Worm (Caenorhabditis elegans): Measurements from ENCODE around the gene ZK1248.19.
"Not testable (repeated sequence)": the region's sequence is repeated elsewhere in the genome, so short reads cannot be mapped to it uniquely, and the experiment has no call there.

Gene ZK1248.19

ce11 chrII:5839227-5839626 is at the start of gene ZK1248.19:
Gene ZK1248.19 (minus strand): TSS chrII:5839414.
- TF ChIP-seq nfya-1 (tag; optimal IDR thresholded peaks at IDR 0.05) (peak; percentile 28), pax-1 (tag; optimal IDR thresholded peaks at IDR 0.05) (no peak)

- no peak for TF ChIP-seq pqm-1 (tag; optimal IDR thresholded peaks at IDR 0.05)
- TF ChIP-seq syd-9 (tag; optimal IDR thresholded peaks at IDR 0.05): no peak
- no peak for TF ChIP-seq fax-1 (tag; optimal IDR thresholded peaks at IDR 0.05)
- TF ChIP-seq dve-1 (tag; optimal IDR thresholded peaks at IDR 0.05): no peak
- TF ChIP-seq unc-55 (GFP tag; optimal IDR thresholded peaks at IDR 0.05): no peak
- no peak for TF ChIP-seq ref-2 (tag; optimal IDR thresholded peaks at IDR 0.05)
- TF ChIP-seq unc-3 (GFP tag; conservative IDR thresholded peaks at IDR 0.05): no peak
- TF ChIP-seq unc-3 (tag; optimal IDR thresholded peaks at IDR 0.05): no peak
- no peak for TF ChIP-seq lin-11 (tag; optimal IDR thresholded peaks at IDR 0.05)
- TF ChIP-seq ceh-30 (tag; optimal IDR thresholded peaks at IDR 0.05): no peak
- no peak for TF ChIP-seq rnt-1 (tag; optimal IDR thresholded peaks at IDR 0.05)
- TF ChIP-seq ama-1 (optimal IDR thresholded peaks at IDR 0.05): no peak
- TF ChIP-seq madf-2 (tag; optimal IDR thresholded peaks at IDR 0.05): no peak
- TF ChIP-seq T23F11.4 (GFP tag; optimal IDR thresholded peaks at IDR 0.05): no peak
- TF ChIP-seq hlh-30 (tag; optimal IDR thresholded peaks at IDR 0.05; ENCODE audit: insufficient read depth): no peak
- no peak for TF ChIP-seq ceh-14 (tag; optimal IDR thresholded peaks at IDR 0.05)
- TF ChIP-seq hlh-6 (tag; optimal IDR thresholded peaks at IDR 0.05): no peak
- TF ChIP-seq ttx-3 (tag; optimal IDR thresholded peaks at IDR 0.05): no peak
- no peak for TF ChIP-seq eyg-1 (tag; optimal IDR thresholded peaks at IDR 0.05)
Observed at ce11 chrII:5885966-5886621, 46.9 kb upstream of the ZK1248.19 start.

- no peak for TF ChIP-seq ceh-24 (tag; optimal IDR thresholded peaks at IDR 0.05)
- no peak for TF ChIP-seq ttx-3 (tag; optimal IDR thresholded peaks at IDR 0.05)
- no peak for TF ChIP-seq tbx-7 (tag; optimal IDR thresholded peaks at IDR 0.05)
- no peak for TF ChIP-seq dmd-4 (tag; optimal IDR thresholded peaks at IDR 0.05; ENCODE audit: borderline replicate concordance)
- TF ChIP-seq ceh-34 (tag; optimal IDR thresholded peaks at IDR 0.05): no peak
- no peak for TF ChIP-seq nhr-11 (tag; optimal IDR thresholded peaks at IDR 0.05)
- TF ChIP-seq syd-9 (tag; optimal IDR thresholded peaks at IDR 0.05): no peak
- no peak for TF ChIP-seq che-1 (tag; optimal IDR thresholded peaks at IDR 0.05)
- no peak for TF ChIP-seq ceh-48 (tag; optimal IDR thresholded peaks at IDR 0.05)
- no peak for TF ChIP-seq hlh-8 (tag; optimal IDR thresholded peaks at IDR 0.05)
- no peak for TF ChIP-seq pqm-1 (tag; optimal IDR thresholded peaks at IDR 0.05)
- no peak for TF ChIP-seq npax-4 (tag; optimal IDR thresholded peaks at IDR 0.05)
- no peak for TF ChIP-seq odd-2 (tag; optimal IDR thresholded peaks at IDR 0.05)
- TF ChIP-seq pros-1 (tag; optimal IDR thresholded peaks at IDR 0.05): no peak
- no peak for TF ChIP-seq rnt-1 (tag; optimal IDR thresholded peaks at IDR 0.05)
- TF ChIP-seq K09A11.1 (tag; optimal IDR thresholded peaks at IDR 0.05; ENCODE audit: insufficient read depth): no peak
- no peak for TF ChIP-seq hlh-6 (tag; optimal IDR thresholded peaks at IDR 0.05)
- TF ChIP-seq ceh-14 (tag; optimal IDR thresholded peaks at IDR 0.05): no peak
- TF ChIP-seq fkh-6 (tag; optimal IDR thresholded peaks at IDR 0.05): no peak
Observed at ce11 chrII:5884252-5884651, 45.0 kb upstream of the ZK1248.19 start, which contains the start of gene rfip-1. Gene rfip-1 (plus strand): TSS chrII:5884552.

- TF ChIP-seq rnt-1 (tag; optimal IDR thresholded peaks at IDR 0.05) (no peak), ceh-14 (tag; optimal IDR thresholded peaks at IDR 0.05) (no peak), ceh-2 (tag; optimal IDR thresholded peaks at IDR 0.05) (no peak)
Observed at ce11 chrII:5880677-5881076, 41.5 kb upstream of the ZK1248.19 start.

ce11 chrII:5876511-5876910 is 37.3 kb upstream of the ZK1248.19 start, which contains the start of gene F55C12.2:
Gene F55C12.2 (plus strand): TSS chrII:5876811.
- TF ChIP-seq pha-4, pha-2, hlh-6 (tag; optimal IDR thresholded peaks at IDR 0.05): not testable (repeated sequence)

All from whole organism, late embryonic.